Worm (Caenorhabditis elegans) whole organism, early embryonic: Measurements from ENCODE around the gene W05E10.1.

Experiments used
- B0310.2 ChIP-seq: sonication (generic microtip); optimal IDR thresholded peaks from 2 replicates; lab custom pipeline; 2016; ENCODE audit warnings: mild to moderate bottlenecking, missing genetic modification characterization, missing compliant biosample characterization
- aly-1 ChIP-seq: sonication (generic microtip); optimal IDR thresholded peaks from 2 replicates; lab custom pipeline; 2016; ENCODE audit warnings: missing genetic modification characterization, missing compliant biosample characterization
- ama-1 ChIP-seq: fragments of 150-350 bp; optimal IDR thresholded peaks from 2 replicates; lab custom pipeline; 2014
- ets-7 ChIP-seq: sonication (generic microtip); optimal IDR thresholded peaks from 2 replicates; lab custom pipeline; 2016; ENCODE audit warnings: missing genotype, missing genetic modification characterization, missing compliant biosample characterization
- flt-1 ChIP-seq: fragments of 200-800 bp; sonication (Bioruptor generic); IDR thresholded peaks from 2 replicates; pipeline ENCODE4 v1.3.6; 2022; ENCODE audit warnings: missing genetic modification characterization, missing compliant biosample characterization
- hmbx-1 ChIP-seq: sonication (generic microtip); optimal IDR thresholded peaks from 2 replicates; lab custom pipeline; 2016; ENCODE audit warnings: mild to moderate bottlenecking, missing genetic modification characterization, missing compliant biosample characterization
- hnd-1 ChIP-seq: sonication (generic microtip); optimal IDR thresholded peaks from 2 replicates; lab custom pipeline; 2016; ENCODE audit warnings: missing genetic modification characterization, missing compliant biosample characterization
- pes-1 ChIP-seq: fragments of 200-800 bp; sonication (Bioruptor generic); IDR thresholded peaks from 2 replicates; pipeline ENCODE4 v1.3.6; 2022; ENCODE audit warnings: missing genetic modification reagents, missing genetic modification characterization, missing compliant biosample characterization
- sea-1 ChIP-seq: fragments of 200-800 bp; sonication (Bioruptor generic); conservative IDR thresholded peaks from 2 replicates; pipeline ENCODE4 v1.3.6; 2022; ENCODE audit warnings: missing genetic modification characterization, missing compliant biosample characterization

ce11 chrV:11706353-11706752, 14.9 kb upstream of the W05E10.1 start:
- TF ChIP-seq aly-1 (tag; lab: Kevin White, UChicago) (no peak), sea-1 (GFP tag; lab: Robert Waterston, UW) (no peak), ama-1 (lab: Kevin White, UChicago) (no peak), B0310.2 (tag; lab: Kevin White, UChicago) (no peak), flt-1 (GFP tag; lab: Robert Waterston, UW) (no peak), hnd-1 (tag; lab: Kevin White, UChicago) (no peak), hmbx-1 (tag; lab: Kevin White, UChicago) (no peak), pes-1 (no peak), ets-7 (tag; lab: Kevin White, UChicago) (no peak)
